Fruit fly (Drosophila melanogaster) whole organism, embryonic: Measurements from ENCODE around the gene CG12438.
A peak's percentile ranks its signal among the peaks of the same experiment; 100 is the strongest.

Source experiments
- ATbp ChIP-seq: fragments of 200-800 bp; sonication (Bioruptor generic); optimal IDR thresholded peaks from 2 replicates; lab custom pipeline; 2017; ENCODE audit warnings: missing biosample characterization, mild to moderate bottlenecking, missing genetic modification characterization, missing genetic modification reagents
- CG10366 ChIP-seq: fragments of 200-800 bp; sonication (Bioruptor generic); IDR thresholded peaks from 2 replicates; pipeline ENCODE4 v1.3.6; 2022; ENCODE audit warnings: missing biosample characterization, missing genetic modification characterization
- CG10462 ChIP-seq: fragments of 200-800 bp; sonication (Bioruptor generic); optimal IDR thresholded peaks from 2 replicates; lab custom pipeline; 2016; ENCODE audit warnings: missing biosample characterization, missing genetic modification characterization
- CG10543 ChIP-seq: fragments of 200-800 bp; sonication (Bioruptor generic); optimal IDR thresholded peaks from 3 replicates; lab custom pipeline; 2017; ENCODE audit warnings: missing biosample characterization, mild to moderate bottlenecking, missing genetic modification characterization, moderate library complexity
- CG11247 ChIP-seq: fragments of 200-800 bp; sonication (Bioruptor generic); IDR thresholded peaks from 2 replicates; pipeline ENCODE4 v1.3.6; 2022; ENCODE audit warnings: missing biosample characterization, missing genetic modification characterization
- CG12155 ChIP-seq: fragments of 200-800 bp; sonication (Bioruptor generic); optimal IDR thresholded peaks from 3 replicates; lab custom pipeline; 2016; ENCODE audit warnings: missing biosample characterization, missing genetic modification characterization
- CG12744 ChIP-seq: fragments of 200-800 bp; sonication (Bioruptor generic); optimal IDR thresholded peaks from 2 replicates; lab custom pipeline; 2016; ENCODE audit warnings: missing biosample characterization, missing genetic modification characterization
- CG13123 ChIP-seq: fragments of 200-800 bp; sonication (Bioruptor generic); optimal IDR thresholded peaks from 2 replicates; lab custom pipeline; 2016; ENCODE audit warnings: missing biosample characterization, missing genetic modification characterization
- CG13894 ChIP-seq: fragments of 200-800 bp; sonication (Bioruptor generic); optimal IDR thresholded peaks from 3 replicates; lab custom pipeline; 2018; ENCODE audit warnings: missing biosample characterization, mild to moderate bottlenecking, missing genetic modification characterization, moderate library complexity
- CG33557 ChIP-seq: fragments of 200-800 bp; sonication (Bioruptor generic); optimal IDR thresholded peaks from 2 replicates; lab custom pipeline; 2019; ENCODE audit warnings: missing biosample characterization, mild to moderate bottlenecking, missing genetic modification characterization, moderate library complexity
- CG4730 ChIP-seq: fragments of 200-800 bp; sonication (Bioruptor generic); IDR thresholded peaks from 2 replicates; pipeline ENCODE4 v1.3.6; 2022; ENCODE audit warnings: missing biosample characterization, missing genetic modification characterization
- CG7271 ChIP-seq: fragments of 200-800 bp; sonication (Bioruptor generic); optimal IDR thresholded peaks from 2 replicates; lab custom pipeline; 2018; ENCODE audit warnings: missing biosample characterization, mild to moderate bottlenecking, missing genetic modification characterization, moderate library complexity
- CG7786 ChIP-seq: fragments of 200-800 bp; sonication (Bioruptor generic); optimal IDR thresholded peaks from 2 replicates; lab custom pipeline; 2016; ENCODE audit warnings: missing biosample characterization, missing genetic modification characterization
- CG7963 ChIP-seq: fragments of 200-800 bp; sonication (Bioruptor generic); IDR thresholded peaks from 3 replicates; pipeline ENCODE4 v1.3.6; 2022; ENCODE audit warnings: missing biosample characterization, missing genetic modification characterization; ENCODE audit not compliant: partially characterized antibody
- CG8281 ChIP-seq: fragments of 200-800 bp; sonication (Bioruptor generic); optimal IDR thresholded peaks from 2 replicates; lab custom pipeline; 2018; ENCODE audit warnings: missing biosample characterization, mild to moderate bottlenecking, missing genetic modification characterization, moderate library complexity
- CG8290 ChIP-seq, 3 experiments: fragments of 200-800 bp; sonication (Bioruptor generic); optimal IDR thresholded peaks; 2 replicates each; lab custom pipeline; 2016 to 2019; ENCODE audit warnings: missing biosample characterization in 3 of 3, missing genetic modification characterization in 3 of 3, mild to moderate bottlenecking in 2 of 3, moderate library complexity in 1 of 3
- CG8478 ChIP-seq: fragments of >200 bp; optimal IDR thresholded peaks from 2 replicates; lab custom pipeline; 2018
- CG8944 ChIP-seq: fragments of 200-800 bp; sonication (Bioruptor generic); optimal IDR thresholded peaks from 3 replicates; lab custom pipeline; 2016; ENCODE audit warnings: missing biosample characterization, missing genetic modification characterization
- E2f1 ChIP-seq: fragments of 200-800 bp; sonication (Bioruptor generic); IDR thresholded peaks from 2 replicates; pipeline ENCODE4 v1.3.6; 2022; ENCODE audit warnings: missing biosample characterization, missing genetic modification characterization
- ERR ChIP-seq: fragments of 200-800 bp; sonication (Bioruptor generic); optimal IDR thresholded peaks from 2 replicates; lab custom pipeline; 2016; ENCODE audit warnings: missing biosample characterization, missing genetic modification characterization
- HHEX ChIP-seq: fragments of 200-800 bp; sonication (Bioruptor generic); optimal IDR thresholded peaks from 3 replicates; lab custom pipeline; 2017; ENCODE audit warnings: missing biosample characterization, mild to moderate bottlenecking, missing genetic modification characterization, missing genetic modification reagents
- Lpt ChIP-seq: fragments of >200 bp; optimal IDR thresholded peaks from 2 replicates; lab custom pipeline; 2018; ENCODE audit warnings: missing biosample characterization, missing genetic modification characterization
- Rx ChIP-seq: fragments of 200-800 bp; sonication (Bioruptor generic); IDR thresholded peaks from 2 replicates; pipeline ENCODE4 v1.3.6; 2022; ENCODE audit warnings: missing biosample characterization, missing genetic modification characterization
- Scr ChIP-seq: fragments of 200-800 bp; sonication (Bioruptor generic); IDR thresholded peaks from 2 replicates; pipeline ENCODE4 v1.3.6; 2022; ENCODE audit warnings: missing biosample characterization, missing genetic modification characterization; ENCODE audit not compliant: partially characterized antibody
- Sry-δ ChIP-seq: fragments of 200-800 bp; sonication (Bioruptor generic); optimal IDR thresholded peaks from 2 replicates; lab custom pipeline; 2016; ENCODE audit warnings: missing biosample characterization, missing genetic modification characterization
- Ssrp ChIP-seq: fragments of 200-800 bp; sonication (Bioruptor generic); optimal IDR thresholded peaks from 2 replicates; lab custom pipeline; 2018; ENCODE audit warnings: missing biosample characterization, mild to moderate bottlenecking, missing genetic modification characterization, moderate library complexity
- Vsx1 ChIP-seq: fragments of 200-800 bp; sonication (Bioruptor generic); optimal IDR thresholded peaks from 2 replicates; lab custom pipeline; 2017; ENCODE audit warnings: missing biosample characterization, mild to moderate bottlenecking, missing genetic modification characterization, missing genetic modification reagents
- az2 ChIP-seq: fragments of 200-800 bp; sonication (Bioruptor generic); optimal IDR thresholded peaks from 3 replicates; lab custom pipeline; 2016; ENCODE audit warnings: missing biosample characterization, missing genetic modification characterization
- bbx ChIP-seq: fragments of 200-800 bp; sonication (Bioruptor generic); IDR thresholded peaks from 2 replicates; pipeline ENCODE4 v1.3.6; 2022; ENCODE audit warnings: missing biosample characterization, missing genetic modification characterization; ENCODE audit not compliant: partially characterized antibody
- cad ChIP-seq: fragments of >200 bp; optimal IDR thresholded peaks from 2 replicates; lab custom pipeline; 2017; ENCODE audit warnings: missing biosample characterization, missing genetic modification characterization
- chinmo ChIP-seq: fragments of 200-800 bp; sonication (Bioruptor generic); IDR thresholded peaks from 4 replicates; pipeline ENCODE4 v1.3.6; 2022; ENCODE audit warnings: missing biosample characterization, missing genetic modification characterization; ENCODE audit not compliant: partially characterized antibody
- emc ChIP-seq: fragments of 200-800 bp; sonication (Bioruptor generic); optimal IDR thresholded peaks from 2 replicates; lab custom pipeline; 2016; ENCODE audit warnings: missing biosample characterization, missing genetic modification characterization
- ems ChIP-seq: fragments of 200-800 bp; sonication (Bioruptor generic); optimal IDR thresholded peaks from 3 replicates; lab custom pipeline; 2016; ENCODE audit warnings: missing biosample characterization, missing genetic modification characterization
- gem ChIP-seq: fragments of 200-800 bp; sonication (Bioruptor generic); optimal IDR thresholded peaks from 2 replicates; lab custom pipeline; 2019; ENCODE audit warnings: missing biosample characterization, mild to moderate bottlenecking, missing genetic modification characterization, moderate library complexity
- grau ChIP-seq: fragments of 200-800 bp; optimal IDR thresholded peaks from 3 replicates; lab custom pipeline; 2019; ENCODE audit warnings: missing biosample characterization, mild to moderate bottlenecking, missing genetic modification characterization, moderate library complexity
- knrl ChIP-seq: fragments of 200-800 bp; sonication (Bioruptor generic); IDR thresholded peaks from 3 replicates; pipeline ENCODE4 v1.3.6; 2022; ENCODE audit warnings: missing biosample characterization, missing genetic modification characterization; ENCODE audit not compliant: partially characterized antibody
- lilli ChIP-seq: fragments of 200-800 bp; sonication (Bioruptor generic); optimal IDR thresholded peaks from 3 replicates; lab custom pipeline; 2016; ENCODE audit warnings: missing biosample characterization, missing genetic modification characterization
- nerfin-1 ChIP-seq: fragments of 200-800 bp; sonication (Bioruptor generic); optimal IDR thresholded peaks from 3 replicates; lab custom pipeline; 2019; ENCODE audit warnings: missing biosample characterization, mild to moderate bottlenecking, missing genetic modification characterization, moderate library complexity
- org-1 ChIP-seq: fragments of 200-800 bp; sonication (Bioruptor generic); optimal IDR thresholded peaks from 2 replicates; lab custom pipeline; 2017; ENCODE audit warnings: missing biosample characterization, missing genetic modification characterization
- pfk ChIP-seq: fragments of 200-800 bp; sonication (Bioruptor generic); optimal IDR thresholded peaks from 2 replicates; lab custom pipeline; 2018; ENCODE audit warnings: missing biosample characterization, mild to moderate bottlenecking, missing genetic modification characterization, moderate library complexity
- psq ChIP-seq: fragments of 200-800 bp; sonication (Bioruptor generic); optimal IDR thresholded peaks from 2 replicates; lab custom pipeline; 2017; ENCODE audit warnings: missing biosample characterization, missing genetic modification characterization
- ro ChIP-seq: fragments of 200-800 bp; sonication (Bioruptor generic); IDR thresholded peaks from 2 replicates; pipeline ENCODE4 v1.3.6; 2022; ENCODE audit warnings: missing biosample characterization, missing genetic modification characterization
- sens ChIP-seq: fragments of 200-800 bp; sonication (Bioruptor generic); peaks from one replicate; lab custom pipeline; 2016; ENCODE audit warnings: missing biosample characterization, missing genetic modification characterization
- so ChIP-seq: fragments of 200-800 bp; sonication (Bioruptor generic); IDR thresholded peaks from 3 replicates; pipeline ENCODE4 v1.3.6; 2022; ENCODE audit warnings: missing biosample characterization, missing genetic modification characterization
- stwl ChIP-seq: fragments of 200-800 bp; sonication (Bioruptor generic); optimal IDR thresholded peaks from 3 replicates; lab custom pipeline; 2018; ENCODE audit warnings: missing biosample characterization, mild to moderate bottlenecking, missing genetic modification characterization, moderate library complexity
- tll ChIP-seq, 2 experiments: fragments of 200-800 bp in 1 of 2; fragments of >200 bp in 1 of 2; sonication (Bioruptor generic) in 1 of 2; optimal IDR thresholded peaks; 2 replicates each; lab custom pipeline; 2017 to 2019; ENCODE audit warnings: missing biosample characterization in 2 of 2, missing genetic modification characterization in 2 of 2, mild to moderate bottlenecking in 1 of 2, moderate library complexity in 1 of 2
- unc-4 ChIP-seq: fragments of 200-800 bp; sonication (Bioruptor generic); IDR thresholded peaks from 2 replicates; pipeline ENCODE4 v1.3.6; 2022; ENCODE audit warnings: missing biosample characterization, missing genetic modification characterization; ENCODE audit not compliant: partially characterized antibody
- zf30C ChIP-seq: fragments of 200-800 bp; sonication (Bioruptor generic); optimal IDR thresholded peaks from 3 replicates; lab custom pipeline; 2018; ENCODE audit warnings: missing biosample characterization, mild to moderate bottlenecking, missing genetic modification characterization

Gene CG12438

DNA sequence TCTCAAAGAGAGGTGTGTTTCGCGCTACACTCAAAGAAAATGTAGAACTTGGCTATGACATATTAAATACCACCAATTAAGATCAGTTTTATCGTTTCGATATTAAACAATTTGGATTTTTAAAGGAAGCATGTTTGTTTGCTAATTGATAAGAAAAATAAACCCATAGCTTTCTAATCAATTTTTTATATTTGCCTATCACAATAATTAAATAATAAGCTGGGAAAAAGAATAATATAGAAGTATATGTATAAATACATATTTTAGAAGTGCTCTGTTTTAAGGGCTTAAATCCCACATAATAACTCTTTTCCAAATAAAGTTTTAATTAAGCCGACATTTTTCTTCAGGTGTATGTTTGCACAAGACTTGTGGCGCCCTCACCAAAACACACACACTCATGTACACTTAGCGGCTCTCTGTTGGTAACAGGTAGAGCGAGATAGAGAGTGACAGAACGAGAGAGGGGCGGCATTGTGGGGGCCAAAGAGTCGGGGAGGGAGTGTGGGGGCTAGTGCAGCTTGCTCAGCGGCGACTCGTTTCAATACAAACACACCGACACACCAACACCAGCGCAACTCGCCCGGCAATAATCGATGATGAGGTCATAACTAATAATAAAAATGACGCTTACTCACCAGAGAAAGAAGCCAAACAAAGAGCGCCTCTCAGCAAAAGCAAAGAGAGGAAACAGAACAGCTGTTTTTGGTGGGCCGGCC, 34.3 kb upstream of the CG12438 start (continued):
- TF ChIP-seq CG8281 (tag; lab: Kevin White, UChicago) (peak; percentile 66), org-1 (peak; percentile 89), psq (peak; percentile 63), CG13123 (GFP tag; lab: Kevin White, UChicago) (peak; percentile 86), ems (GFP tag; lab: Kevin White, UChicago) (no peak), nerfin-1 (peak; percentile 82), CG11247 (GFP tag; lab: Robert Waterston, UW) (peak; percentile 66; the same call in 1 of the 2 replicates), CG12744 (GFP tag; lab: Kevin White, UChicago) (peak; percentile 55), zf30C (GFP tag; lab: Kevin White, UChicago) (peak; percentile 89), grau (tag; lab: Kevin White, UChicago) (peak; percentile 95), pfk (GFP tag; lab: Kevin White, UChicago) (no peak), CG10366 (GFP tag; lab: Robert Waterston, UW) (peak; percentile 73), knrl (GFP tag; lab: Robert Waterston, UW) (no peak), ERR (GFP tag; lab: Kevin White, UChicago) (no peak), Lpt (no peak), emc (GFP tag; lab: Kevin White, UChicago) (peak; percentile 36), CG12155 (GFP tag; lab: Kevin White, UChicago) (peak; percentile 87), CG13894 (tag; lab: Kevin White, UChicago) (peak; percentile 51), bbx (GFP tag; lab: Robert Waterston, UW) (peak; percentile 42; the same call in 1 of the 2 replicates), gem (tag; lab: Kevin White, UChicago) (peak; percentile 97), CG7963 (GFP tag; lab: Robert Waterston, UW) (0 out of 3 replicates have a peak, but pooled peaks have one; percentile 10), sens (GFP tag; lab: Kevin White, UChicago) (peak; percentile 91), ATbp (GFP tag; lab: Kevin White, UChicago) (peak; percentile 89), so (peak; percentile 64; the same call in 2 of the 3 replicates), Vsx1 (GFP tag; lab: Kevin White, UChicago) (peak; percentile 83), Rx (GFP tag; lab: Robert Waterston, UW) (peak; percentile 29; the same call in 1 of the 2 replicates), tll (GFP tag; optimal IDR thresholded peaks at IDR 0.05; lab: Kevin White, UChicago) (no peak), HHEX (GFP tag; lab: Kevin White, UChicago) (peak; percentile 88), CG8290 (GFP tag; optimal IDR thresholded peaks at IDR 0.05; lab: Kevin White, UChicago) (peak; percentile 63), CG8290 (tag; optimal IDR thresholded peaks at IDR 0.05; lab: Kevin White, UChicago) (peak; percentile 29 to 72), cad (GFP tag; lab: Kevin White, UChicago) (no peak), CG4730 (peak; percentile 68), stwl (tag; lab: Kevin White, UChicago) (no peak), CG33557 (peak; percentile 82), CG7786 (GFP tag; lab: Kevin White, UChicago) (peak; percentile 54), E2f1 (GFP tag; lab: Robert Waterston, UW) (peak; percentile 78; the same call in 1 of the 2 replicates), ro (0 out of 2 replicates have a peak, but pooled peaks have one; percentile 49), lilli (GFP tag; lab: Kevin White, UChicago) (peak; percentile 86), Sry-δ (GFP tag; lab: Kevin White, UChicago) (no peak), CG8944 (GFP tag; lab: Kevin White, UChicago) (peak; percentile 30), az2 (GFP tag; lab: Kevin White, UChicago) (peak; percentile 87), CG10543 (GFP tag; lab: Kevin White, UChicago) (peak; percentile 89), CG7271 (tag; lab: Kevin White, UChicago) (no peak), Ssrp (tag; lab: Kevin White, UChicago) (peak; percentile 91), Scr (GFP tag; lab: Robert Waterston, UW) (peak; percentile 33; the same call in 1 of the 2 replicates), CG10462 (GFP tag; lab: Kevin White, UChicago) (peak; percentile 89), unc-4 (peak; percentile 49), chinmo (GFP tag; lab: Robert Waterston, UW) (peak; percentile 100), CG8478 (lab: Kevin White, UChicago) (no peak)
